Worm (Caenorhabditis elegans): ENCODE measurements around the gene ncap-1.

DNA sequence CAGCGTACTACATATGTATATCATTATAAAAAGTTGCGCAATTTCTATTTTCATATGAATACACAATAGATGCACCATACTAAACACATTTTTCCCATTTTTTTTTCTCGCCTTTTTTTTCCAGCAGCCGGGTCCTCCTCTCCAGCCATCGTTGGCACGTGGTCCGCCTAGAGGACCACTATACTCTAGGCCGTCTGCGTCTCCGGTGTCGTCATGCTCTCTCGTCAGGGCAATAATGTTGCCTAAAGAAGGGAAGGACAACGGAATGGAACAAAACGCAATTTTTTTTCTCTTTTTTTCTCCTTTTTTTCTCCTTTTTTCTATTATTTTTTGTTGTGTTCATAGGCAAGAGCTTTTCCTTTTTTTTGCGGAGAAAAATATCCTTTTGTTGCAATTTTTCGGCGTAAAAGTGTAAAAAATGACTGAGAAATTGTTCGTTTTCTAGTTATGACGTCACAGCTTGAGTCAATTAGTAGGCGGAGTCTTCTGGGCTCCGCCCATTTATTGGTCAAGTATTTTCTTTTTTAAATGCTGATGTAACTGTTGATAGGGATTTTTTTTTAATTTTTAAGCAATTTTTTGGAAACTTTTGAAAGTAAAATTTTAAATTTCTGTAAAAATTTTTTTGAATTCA, 43.5 kb upstream of the ncap-1 start:
- TF ChIP-seq ceh-82 (tag; optimal IDR thresholded peaks at IDR 0.05) (peak; percentile 3 to 66 (median 16)), ama-1 (optimal IDR thresholded peaks at IDR 0.05) (no peak), unc-86 (tag; optimal IDR thresholded peaks at IDR 0.05) (peak; percentile 69)
